Fruit fly (Drosophila melanogaster) whole organism, embryonic: ENCODE data around the gene CG6066.

Experiments
- Blimp-1 ChIP-seq: fragments of 200-800 bp; sonication (Bioruptor generic); optimal IDR thresholded peaks from 3 replicates; lab custom pipeline; 2018; ENCODE audit warnings: missing biosample characterization, missing genetic modification characterization, mild to moderate bottlenecking, moderate library complexity, missing genetic modification reagents
- CG12769 ChIP-seq: fragments of 200-800 bp; sonication (Bioruptor generic); optimal IDR thresholded peaks from 2 replicates; lab custom pipeline; 2019; ENCODE audit warnings: missing biosample characterization, mild to moderate bottlenecking, missing genetic modification characterization, moderate library complexity
- CG13296 ChIP-seq: fragments of 200-800 bp; sonication (Bioruptor generic); optimal IDR thresholded peaks from 3 replicates; lab custom pipeline; 2018; ENCODE audit warnings: missing biosample characterization, mild to moderate bottlenecking, missing genetic modification characterization
- CG1792 ChIP-seq: fragments of 200-800 bp; sonication (Bioruptor generic); optimal IDR thresholded peaks from 2 replicates; lab custom pipeline; 2016; ENCODE audit warnings: missing biosample characterization, missing genetic modification characterization
- CG2199 ChIP-seq: fragments of 200-800 bp; sonication (Bioruptor generic); IDR thresholded peaks from 3 replicates; pipeline ENCODE4 v1.3.6; 2022; ENCODE audit warnings: missing biosample characterization, missing genetic modification characterization
- CG4328 ChIP-seq: fragments of 200-800 bp; sonication (Bioruptor generic); optimal IDR thresholded peaks from 3 replicates; lab custom pipeline; 2017; ENCODE audit warnings: missing biosample characterization, missing genetic modification reagents, missing genetic modification characterization
- CG4854 ChIP-seq: fragments of 200-800 bp; sonication (Bioruptor generic); optimal IDR thresholded peaks from 2 replicates; lab custom pipeline; 2016; ENCODE audit warnings: missing biosample characterization, missing genetic modification characterization, inconsistent platforms
- CG6272 ChIP-seq: fragments of 200-800 bp; sonication (Bioruptor generic); IDR thresholded peaks from 2 replicates; pipeline ENCODE4 v1.3.6; 2022; ENCODE audit warnings: missing biosample characterization, missing genetic modification characterization
- CG6689 ChIP-seq: fragments of 200-800 bp; sonication (Bioruptor generic); IDR thresholded peaks from 2 replicates; pipeline ENCODE4 v1.3.6; 2022; ENCODE audit warnings: missing biosample characterization, missing genetic modification characterization
- CG8281 ChIP-seq: fragments of 200-800 bp; sonication (Bioruptor generic); optimal IDR thresholded peaks from 2 replicates; lab custom pipeline; 2018; ENCODE audit warnings: missing biosample characterization, mild to moderate bottlenecking, missing genetic modification characterization, moderate library complexity
- CG8359 ChIP-seq: fragments of 200-800 bp; sonication (Bioruptor generic); optimal IDR thresholded peaks from 2 replicates; lab custom pipeline; 2017; ENCODE audit warnings: missing biosample characterization, mild to moderate bottlenecking, missing genetic modification characterization, borderline replicate concordance
- CG9727 ChIP-seq: fragments of 200-800 bp; sonication (Bioruptor generic); optimal IDR thresholded peaks from 3 replicates; lab custom pipeline; 2017; ENCODE audit warnings: missing biosample characterization, mild to moderate bottlenecking, missing genetic modification characterization
- CkIIα-i1 ChIP-seq: fragments of 200-800 bp; sonication (Bioruptor generic); IDR thresholded peaks from 2 replicates; pipeline ENCODE4 v1.3.6; 2022; ENCODE audit warnings: missing biosample characterization, missing genetic modification characterization
- Eip74EF ChIP-seq, 2 experiments: fragments of 200-800 bp in 1 of 2; fragments of >200 bp in 1 of 2; sonication (Bioruptor generic) in 1 of 2; optimal IDR thresholded peaks; 2 replicates each; lab custom pipeline; 2017 to 2019; ENCODE audit warnings: missing biosample characterization in 2 of 2, missing genetic modification characterization in 2 of 2, mild to moderate bottlenecking in 1 of 2, moderate library complexity in 1 of 2
- Hr39 ChIP-seq: fragments of >200 bp; optimal IDR thresholded peaks from 2 replicates; lab custom pipeline; 2017
- Hr78 ChIP-seq, 2 experiments: fragments of 200-800 bp in 1 of 2; fragments of >200 bp in 1 of 2; sonication (Bioruptor generic) in 1 of 2; optimal IDR thresholded peaks; 2 replicates each; lab custom pipeline; 2017 to 2019; ENCODE audit warnings: missing biosample characterization in 2 of 2, missing genetic modification characterization in 2 of 2, mild to moderate bottlenecking in 1 of 2, moderate library complexity in 1 of 2
- MBD-R2 ChIP-seq: fragments of 200-800 bp; sonication (Bioruptor generic); IDR thresholded peaks from 2 replicates; pipeline ENCODE4 v1.3.6; 2022; ENCODE audit warnings: missing biosample characterization, missing genetic modification characterization
- Med ChIP-seq: fragments of 200-800 bp; sonication (Bioruptor generic); peaks from one replicate; lab custom pipeline; 2016; ENCODE audit warnings: missing biosample characterization, missing genetic modification characterization, mild to moderate bottlenecking, inconsistent platforms, moderate library complexity
- NFAT ChIP-seq: fragments of 200-800 bp; sonication (Bioruptor generic); IDR thresholded peaks from 2 replicates; pipeline ENCODE4 v1.3.6; 2022; ENCODE audit warnings: missing biosample characterization, missing genetic modification characterization
- Nf-YB ChIP-seq: fragments of 200-800 bp; sonication (Bioruptor generic); optimal IDR thresholded peaks from 3 replicates; lab custom pipeline; 2019; ENCODE audit warnings: missing biosample characterization, mild to moderate bottlenecking, missing genetic modification characterization, moderate library complexity
- Oaz ChIP-seq: fragments of 200-800 bp; sonication (Bioruptor generic); IDR thresholded peaks from 2 replicates; pipeline ENCODE4 v1.3.6; 2022; ENCODE audit warnings: missing biosample characterization, missing genetic modification characterization
- Pdp1 ChIP-seq, 2 experiments: fragments of 200-800 bp; sonication (Bioruptor generic); optimal IDR thresholded peaks; 3 replicates each; lab custom pipeline; 2016; ENCODE audit warnings: missing biosample characterization in 2 of 2, missing genetic modification characterization in 2 of 2, mild to moderate bottlenecking in 1 of 2, moderate library complexity in 1 of 2
- Rfx ChIP-seq: fragments of 200-800 bp; sonication (Bioruptor generic); IDR thresholded peaks from 2 replicates; pipeline ENCODE4 v1.3.6; 2022; ENCODE audit warnings: missing biosample characterization, missing genetic modification characterization
- abd-A ChIP-seq: fragments of 200-800 bp; sonication (Bioruptor generic); optimal IDR thresholded peaks from 3 replicates; lab custom pipeline; 2019; ENCODE audit warnings: missing biosample characterization, mild to moderate bottlenecking, missing genetic modification characterization, moderate library complexity
- ase ChIP-seq: fragments of 200-800 bp; sonication (Bioruptor generic); IDR thresholded peaks from 3 replicates; pipeline ENCODE4 v1.3.6; 2022; ENCODE audit warnings: missing biosample characterization, missing genetic modification characterization
- ash1 ChIP-seq: fragments of 200-800 bp; sonication (Bioruptor generic); optimal IDR thresholded peaks from 2 replicates; lab custom pipeline; 2018; ENCODE audit warnings: missing biosample characterization, mild to moderate bottlenecking, missing genetic modification characterization
- ci ChIP-seq: fragments of 200-800 bp; sonication (Bioruptor generic); IDR thresholded peaks from 3 replicates; pipeline ENCODE4 v1.3.6; 2022; ENCODE audit warnings: missing biosample characterization, missing genetic modification characterization
- dmrt99B ChIP-seq: fragments of 200-800 bp; sonication (Bioruptor generic); optimal IDR thresholded peaks from 2 replicates; lab custom pipeline; 2018; ENCODE audit warnings: missing biosample characterization, mild to moderate bottlenecking, missing genetic modification characterization, moderate library complexity
- eyg ChIP-seq: fragments of 200-800 bp; sonication (Bioruptor generic); optimal IDR thresholded peaks from 3 replicates; lab custom pipeline; 2016; ENCODE audit warnings: missing biosample characterization, missing genetic modification characterization
- fd102C ChIP-seq: fragments of 200-800 bp; sonication (Bioruptor generic); optimal IDR thresholded peaks from 2 replicates; lab custom pipeline; 2018; ENCODE audit warnings: missing biosample characterization, mild to moderate bottlenecking, missing genetic modification characterization, moderate library complexity
- hkb ChIP-seq, 2 experiments: fragments of 200-800 bp in 1 of 2; fragments of >200 bp in 1 of 2; sonication (Bioruptor generic) in 1 of 2; IDR thresholded peaks in 1 of 2; optimal IDR thresholded peaks in 1 of 2; 2 replicates each; pipeline versions ENCODE4 v1.3.6 to Lab custom; 2017 to 2022; ENCODE audit warnings: missing biosample characterization in 1 of 2, missing genetic modification characterization in 1 of 2
- ken ChIP-seq: fragments of 200-800 bp; sonication (Bioruptor generic); IDR thresholded peaks from 3 replicates; pipeline ENCODE4 v1.3.6; 2022; ENCODE audit warnings: missing biosample characterization, missing genetic modification characterization
- mirr ChIP-seq: fragments of 200-800 bp; sonication (Bioruptor generic); optimal IDR thresholded peaks from 3 replicates; lab custom pipeline; 2018; ENCODE audit warnings: missing biosample characterization, mild to moderate bottlenecking, missing genetic modification characterization
- onecut ChIP-seq: fragments of 200-800 bp; sonication (Bioruptor generic); IDR thresholded peaks from 2 replicates; pipeline ENCODE4 v1.3.6; 2022; ENCODE audit warnings: missing biosample characterization, missing genetic modification characterization
- prd ChIP-seq, 3 experiments: fragments of >200 bp in 2 of 3; fragments of 200-800 bp in 1 of 3; sonication (Bioruptor generic) in 1 of 3; optimal IDR thresholded peaks in 2 of 3; IDR thresholded peaks in 1 of 3; 2 replicates in 2 of 3; 3 replicates in 1 of 3; pipeline versions ENCODE4 v1.3.6 to Lab custom; 2017 to 2022; ENCODE audit warnings: missing biosample characterization in 1 of 3, missing genetic modification characterization in 1 of 3
- sr ChIP-seq: fragments of 200-800 bp; sonication (Bioruptor generic); IDR thresholded peaks from 3 replicates; pipeline ENCODE4 v1.3.6; 2022; ENCODE audit warnings: missing biosample characterization, missing genetic modification characterization
- ssp ChIP-seq: fragments of 200-800 bp; sonication (Bioruptor generic); IDR thresholded peaks from 2 replicates; pipeline ENCODE4 v1.3.6; 2022; ENCODE audit warnings: missing biosample characterization, missing genetic modification characterization
- sug ChIP-seq: fragments of 200-800 bp; optimal IDR thresholded peaks from 2 replicates; lab custom pipeline; 2019; ENCODE audit warnings: missing biosample characterization, mild to moderate bottlenecking, missing genetic modification characterization, moderate library complexity
- tup ChIP-seq: fragments of 200-800 bp; sonication (Bioruptor generic); optimal IDR thresholded peaks from 2 replicates; lab custom pipeline; 2016; ENCODE audit warnings: missing biosample characterization, mild to moderate bottlenecking, missing genetic modification characterization, moderate library complexity
- twi ChIP-seq: fragments of 200-800 bp; optimal IDR thresholded peaks from 2 replicates; lab custom pipeline; 2019; ENCODE audit warnings: missing biosample characterization, mild to moderate bottlenecking, missing genetic modification characterization, moderate library complexity
- tx ChIP-seq: fragments of 200-800 bp; sonication (Bioruptor generic); optimal IDR thresholded peaks from 2 replicates; lab custom pipeline; 2016; ENCODE audit warnings: missing biosample characterization, missing genetic modification characterization
- vvl ChIP-seq: fragments of 200-800 bp; sonication (Bioruptor generic); IDR thresholded peaks from 2 replicates; pipeline ENCODE4 v1.3.6; 2022; ENCODE audit warnings: missing biosample characterization, missing genetic modification characterization
- wdn ChIP-seq: fragments of 200-800 bp; sonication (Bioruptor generic); IDR thresholded peaks from 2 replicates; pipeline ENCODE4 v1.3.6; 2022; ENCODE audit warnings: missing biosample characterization, missing genetic modification characterization

The CG6066 gene

dm6 chr3R:27135692-27136641, 19.5 kb upstream of the CG6066 start (continued):
- TF ChIP-seq CG8281 (tag; lab: Kevin White, UChicago) = peak; percentile 67
- TF ChIP-seq CG13296 (GFP tag; lab: Kevin White, UChicago) = peak; percentile 51
- peak; percentile 4 for TF ChIP-seq mirr (GFP tag; lab: Kevin White, UChicago)
- peak; percentile 22 for TF ChIP-seq tup (GFP tag; lab: Kevin White, UChicago)
- peak; percentile 25 for TF ChIP-seq CG4328 (GFP tag; lab: Kevin White, UChicago)
- 0 out of 2 replicates have a peak, but pooled peaks have one; percentile 20 for TF ChIP-seq ssp
- no peak for TF ChIP-seq CG6272 (GFP tag; lab: Robert Waterston, UW)
- peak; percentile 47; the same call in 1 of the 2 replicates for TF ChIP-seq Rfx
- TF ChIP-seq wdn (GFP tag; lab: Robert Waterston, UW) = no peak
- no peak for TF ChIP-seq tx (GFP tag; lab: Kevin White, UChicago)
- TF ChIP-seq ase (GFP tag; lab: Robert Waterston, UW) = no peak
- peak; percentile 65; the same call in 1 of the 2 replicates for TF ChIP-seq CG6689 (GFP tag; lab: Robert Waterston, UW)

- TF ChIP-seq Pdp1 (GFP tag; optimal IDR thresholded peaks at IDR 0.05; lab: Kevin White, UChicago) (peak in 1 of 2 experiments; percentile 95), ci (GFP tag; lab: Robert Waterston, UW) (0 out of 3 replicates have a peak, but pooled peaks have one; percentile 15), ken (GFP tag; lab: Robert Waterston, UW) (0 out of 3 replicates have a peak, but pooled peaks have one; percentile 15), CG1792 (no peak), CG4854 (no peak), Med (peak; percentile 50), sug (tag; lab: Kevin White, UChicago) (peak; percentile 39), hkb (optimal IDR thresholded peaks at IDR 0.05; lab: Kevin White, UChicago) (no peak), hkb (GFP tag; IDR thresholded peaks at IDR 0.05; lab: Robert Waterston, UW) (peak; percentile 21; the same call in 1 of the 2 replicates), CG8359 (GFP tag; lab: Kevin White, UChicago) (no peak), Oaz (GFP tag; lab: Robert Waterston, UW) (no peak), prd (optimal IDR thresholded peaks at IDR 0.05; lab: Kevin White, UChicago) (no peak), prd (GFP tag; IDR thresholded peaks at IDR 0.05; lab: Robert Waterston, UW) (no peak), Hr78 (GFP tag; optimal IDR thresholded peaks at IDR 0.05; lab: Kevin White, UChicago) (peak in 1 of 2 experiments; percentile 92), Eip74EF (GFP tag; optimal IDR thresholded peaks at IDR 0.05; lab: Kevin White, UChicago) (no peak), CG9727 (GFP tag; lab: Kevin White, UChicago) (no peak), Hr39 (lab: Kevin White, UChicago) (no peak), Blimp-1 (GFP tag; lab: Kevin White, UChicago) (peak; percentile 65), fd102C (GFP tag; lab: Kevin White, UChicago) (no peak), ssp (no peak), vvl (GFP tag; lab: Robert Waterston, UW) (no peak), CG2199 (0 out of 3 replicates have a peak, but pooled peaks have one; percentile 16), sr (GFP tag; lab: Robert Waterston, UW) (peak; percentile 70)
- TF ChIP-seq, all 482 proteins: peak for 10
Observed at dm6 chr3R:27134728-27135361, 18.3 kb upstream of the CG6066 start.

- TF ChIP-seq ash1 (GFP tag; lab: Kevin White, UChicago) (no peak), eyg (GFP tag; lab: Kevin White, UChicago) (no peak), NFAT (no peak), abd-A (tag; lab: Kevin White, UChicago) (peak; percentile 88), dmrt99B (no peak), CkIIα-i1 (no peak), onecut (peak; percentile 21), Eip74EF (GFP tag; optimal IDR thresholded peaks at IDR 0.05; lab: Kevin White, UChicago) (peak in 1 of 2 experiments; percentile 76), CG6272 (GFP tag; lab: Robert Waterston, UW) (no peak), CG12769 (peak; percentile 48), twi (no peak), Med (peak; percentile 19), sr (GFP tag; lab: Robert Waterston, UW) (peak; percentile 90), tup (GFP tag; lab: Kevin White, UChicago) (no peak), CG4854 (no peak), MBD-R2 (GFP tag; lab: Robert Waterston, UW) (no peak), Nf-YB (GFP tag; lab: Kevin White, UChicago) (no peak)
Observed at dm6 chr3R:27133992-27134391, 17.5 kb upstream of the CG6066 start.
